Fruit fly (Drosophila melanogaster) ovary, adult (tissue): Measurements from ENCODE around the gene CG6686.

ENCODE experiments used
- CG17801 ChIP-seq: fragments of 200-800 bp; optimal IDR thresholded peaks from 2 replicates; lab custom pipeline; 2019; ENCODE audit warnings: missing biosample characterization, mild to moderate bottlenecking, missing genetic modification characterization, moderate library complexity; ENCODE audit not compliant: partially characterized antibody

The CG6686 gene

dm6 chr2L:12011682-12012655, 24.1 kb upstream of the CG6686 start:
- no peak for TF ChIP-seq CG17801 (GFP tag; lab: Kevin White, UChicago)

DNA sequence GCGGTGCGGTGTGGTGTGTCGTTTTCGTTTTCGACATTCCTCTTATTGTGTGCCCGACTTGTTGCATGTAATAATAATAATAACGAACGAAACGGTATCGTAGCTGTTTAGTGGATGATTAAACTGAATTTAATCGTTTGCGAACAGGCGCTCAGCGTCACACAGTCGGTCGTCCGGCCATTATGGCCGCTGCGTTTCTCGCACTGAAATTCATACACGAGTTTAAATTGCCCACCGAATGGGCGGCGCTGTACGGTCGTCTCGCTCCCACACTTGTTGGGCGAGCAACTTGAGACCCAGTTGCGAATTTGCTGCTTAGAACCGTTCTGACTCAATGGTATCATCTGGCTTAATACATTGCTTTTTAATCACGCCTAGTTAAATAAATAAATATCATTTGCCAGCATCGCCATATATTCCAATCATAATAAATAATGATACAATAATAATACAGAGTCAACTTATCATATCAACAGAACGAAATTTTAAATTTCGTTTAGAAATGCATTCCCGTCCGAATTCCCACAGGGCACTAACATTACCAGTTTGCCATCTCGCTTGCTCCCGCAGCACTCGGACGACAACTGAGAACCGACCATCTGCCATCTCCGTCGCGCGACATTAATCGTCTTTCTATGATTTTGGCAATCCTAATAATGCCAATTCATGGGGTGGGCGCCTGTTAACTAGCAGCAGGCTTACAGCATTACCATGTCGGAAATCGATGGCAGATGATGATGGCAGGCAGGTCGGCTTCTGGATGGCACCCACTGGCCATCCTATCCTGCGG, 23.2 kb upstream of the CG6686 start:
- peak; percentile 91 for TF ChIP-seq CG17801 (GFP tag; lab: Kevin White, UChicago)

DNA sequence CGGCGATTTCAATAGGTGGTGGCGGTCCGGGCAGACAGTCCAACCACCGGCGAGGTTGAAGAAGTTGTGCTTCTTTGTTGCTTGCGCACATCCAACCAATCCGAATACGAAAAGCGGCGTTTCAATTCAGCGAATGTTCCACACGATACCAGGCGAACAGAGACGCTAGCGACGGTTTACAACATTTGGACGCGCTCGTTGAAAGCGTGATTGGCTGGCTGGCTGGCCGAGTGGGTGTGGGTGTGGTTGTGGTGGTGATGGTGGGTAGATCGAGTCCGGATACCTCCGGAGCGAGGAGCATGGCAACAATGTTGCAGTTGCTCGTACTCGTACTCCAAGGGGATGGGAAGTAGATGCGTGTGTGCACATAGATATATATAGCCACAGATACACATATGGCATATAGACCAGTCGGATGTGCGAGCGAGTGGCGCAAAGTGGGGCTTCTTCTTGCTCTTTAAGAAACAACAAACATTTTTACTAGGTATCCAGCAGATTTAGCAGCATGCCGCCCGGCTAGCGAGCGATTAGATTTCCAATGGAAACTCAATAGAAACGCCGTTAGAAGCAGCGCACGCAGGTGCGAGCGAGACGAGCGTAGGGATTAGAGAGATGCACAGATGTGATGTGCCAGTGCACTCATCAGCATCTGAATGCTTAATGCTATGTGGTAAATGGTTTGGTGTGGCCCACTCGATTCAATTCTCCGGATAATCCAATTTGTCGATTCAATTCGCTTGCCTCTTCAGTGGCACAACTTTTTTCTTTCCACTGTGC, 22.4 kb upstream of the CG6686 start:
- peak; percentile 70 for TF ChIP-seq CG17801 (GFP tag; lab: Kevin White, UChicago)

DNA sequence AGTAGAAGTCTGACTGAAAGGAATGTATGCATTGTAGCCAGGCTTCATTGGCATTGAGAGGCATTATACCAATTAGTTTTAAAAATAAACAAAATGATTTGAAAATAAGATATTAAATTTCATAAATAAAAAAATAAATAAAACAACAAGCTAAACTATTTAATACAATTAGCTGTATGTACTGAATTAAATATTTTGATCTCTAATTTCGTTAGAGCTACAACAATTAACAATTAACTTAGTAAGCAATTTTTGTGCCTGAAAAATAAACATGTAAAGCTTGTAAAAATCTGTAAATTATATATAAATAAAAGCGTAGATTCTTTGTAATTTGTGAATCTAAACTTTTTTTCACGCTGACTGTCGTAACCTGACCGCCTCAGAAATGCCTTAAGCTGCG, 20.0 kb upstream of the CG6686 start, which contains the start of gene Rh5:
TSS of gene Rh5 (plus strand) at position 301 of the 400 bp plus-strand sequence.
- TF ChIP-seq CG17801 (GFP tag; lab: Kevin White, UChicago): no peak

dm6 chr2L:12007331-12007791, 19.5 kb upstream of the CG6686 start:
- TF ChIP-seq CG17801 (GFP tag; lab: Kevin White, UChicago): peak; percentile 87

DNA sequence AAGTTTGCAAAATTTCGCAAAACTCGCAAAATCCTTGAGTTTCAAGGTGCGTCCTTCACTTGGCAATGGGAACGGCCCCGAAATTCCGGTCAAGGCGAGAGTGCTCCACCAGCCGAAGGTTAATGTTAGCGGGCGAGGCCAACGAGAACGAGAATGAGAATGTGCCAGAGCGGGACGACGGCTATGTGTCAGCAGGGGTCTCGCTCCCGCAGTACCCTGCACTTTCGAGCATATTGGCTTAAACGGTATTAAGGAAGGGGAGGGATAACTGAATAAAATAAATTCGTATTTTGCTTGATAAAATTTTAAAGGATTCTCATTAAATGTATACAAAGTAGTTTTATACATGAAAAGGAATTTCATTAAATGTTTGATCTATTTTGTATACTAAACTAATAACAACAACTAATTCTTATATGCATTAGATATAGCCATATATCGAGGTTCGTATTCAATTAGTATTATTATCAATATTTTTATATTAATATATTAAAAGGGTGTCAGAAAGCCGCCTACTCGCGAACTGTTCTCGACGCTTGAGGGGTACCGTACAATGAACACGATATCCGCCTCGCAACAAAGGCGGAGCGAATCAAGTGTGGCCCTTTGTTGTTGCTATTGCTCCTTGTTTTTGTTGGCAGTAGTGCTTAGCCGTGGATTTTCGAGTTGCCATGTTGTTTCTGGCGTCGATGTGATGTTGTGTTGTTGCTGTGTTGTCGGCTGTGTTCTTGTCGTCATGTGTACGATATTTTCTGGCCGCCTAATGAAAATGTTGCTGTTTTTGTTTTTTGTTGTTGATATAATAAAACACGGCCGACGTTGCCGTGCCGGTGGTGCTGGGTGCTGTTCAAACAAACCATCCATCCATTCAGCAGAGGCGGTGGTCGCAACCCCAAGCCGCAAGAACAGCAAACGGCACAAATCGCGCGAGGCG, 18.8 kb upstream of the CG6686 start:
- peak; percentile 90 for TF ChIP-seq CG17801 (GFP tag; lab: Kevin White, UChicago)

dm6 chr2L:12005436-12006396, 17.9 kb upstream of the CG6686 start:
- no peak for TF ChIP-seq CG17801 (GFP tag; lab: Kevin White, UChicago)

dm6 chr2L:12004211-12004979, 16.6 kb upstream of the CG6686 start:
- no peak for TF ChIP-seq CG17801 (GFP tag; lab: Kevin White, UChicago)

DNA sequence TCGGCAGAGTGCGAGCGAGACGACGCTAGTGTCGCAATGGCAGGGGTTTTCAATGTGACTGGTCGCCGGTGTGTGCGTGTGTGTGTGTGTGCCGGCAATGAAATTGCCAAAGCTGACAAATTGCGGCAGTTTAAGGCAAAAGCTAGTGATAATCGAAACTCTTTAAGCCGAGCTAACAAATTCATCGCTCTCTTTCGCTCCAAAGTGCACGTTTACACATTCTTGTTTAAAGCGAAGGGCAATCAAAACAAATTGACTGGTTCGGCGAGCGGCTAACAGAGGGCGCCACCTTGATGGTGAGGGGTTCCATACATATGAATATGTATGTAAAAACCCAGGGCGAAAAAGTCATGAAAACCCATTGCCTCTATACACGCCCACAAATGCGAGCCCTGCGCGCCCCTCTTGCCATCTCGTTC, 16.0 kb upstream of the CG6686 start:
- peak; percentile 22 for TF ChIP-seq CG17801 (GFP tag; lab: Kevin White, UChicago)

- TF ChIP-seq CG17801 (GFP tag; lab: Kevin White, UChicago): no peak
Measured at dm6 chr2L:12002922-12003791, 15.3 kb upstream of the CG6686 start.

dm6 chr2L:12002051-12002450, 14.2 kb upstream of the CG6686 start, which contains the start of gene Hacd1:
Hacd1 (minus strand) TSS chr2L:12002266.
- TF ChIP-seq CG17801 (GFP tag; lab: Kevin White, UChicago): peak; percentile 44
